Worm (Caenorhabditis elegans) whole organism, L2 larva: Measurements from ENCODE around the gene T07G12.2.

Source experiments
- R02D3.7 ChIP-seq: fragments of 150-350 bp; optimal IDR thresholded peaks from 2 replicates; lab custom pipeline; 2014; ENCODE audit warnings: missing biosample characterization, missing genetic modification characterization
- alr-1 ChIP-seq: fragments of 150-350 bp; optimal IDR thresholded peaks from 2 replicates; lab custom pipeline; 2014; ENCODE audit warnings: missing biosample characterization, missing genetic modification characterization
- lsy-2 ChIP-seq, 2 experiments: fragments of 150-350 bp in 1 of 2; sonication (generic microtip) in 1 of 2; optimal IDR thresholded peaks; 2 replicates each; lab custom pipeline; 2014 to 2017; ENCODE audit warnings: missing biosample characterization in 2 of 2, missing genetic modification characterization in 2 of 2
- nhr-11 ChIP-seq: fragments of 150-350 bp; optimal IDR thresholded peaks from 2 replicates; lab custom pipeline; 2014; ENCODE audit warnings: missing biosample characterization, missing genetic modification characterization

DNA sequence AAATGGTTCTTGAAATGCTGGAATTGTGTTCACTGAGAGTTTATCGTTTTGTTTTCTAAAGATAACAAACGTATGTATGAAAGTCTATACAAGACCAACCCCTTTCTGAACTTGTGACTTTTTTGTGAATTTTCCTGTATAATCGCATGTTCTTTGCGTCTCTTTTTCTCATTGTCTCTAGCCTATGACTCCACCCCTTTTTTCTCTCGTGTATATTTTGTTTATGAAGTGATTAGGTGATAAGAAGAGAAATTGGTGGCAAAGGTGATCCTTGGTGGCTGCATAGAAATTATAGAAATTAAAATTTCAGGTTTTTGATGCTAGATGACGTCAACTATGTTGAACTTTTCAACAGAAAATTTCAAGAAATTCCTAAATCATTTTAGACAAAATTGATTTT is 14.5 kb downstream of the T07G12.2 start, which contains the start of gene T07G12.5:
- TF ChIP-seq lsy-2 (tag; optimal IDR thresholded peaks at IDR 0.05; lab: Kevin White, UChicago) (no peak), nhr-11 (no peak), alr-1 (tag; lab: Kevin White, UChicago) (no peak), R02D3.7 (tag; lab: Kevin White, UChicago) (no peak)
